Worm (Caenorhabditis elegans) whole organism, young adult: ENCODE results near the gene T04B8.5.

Source experiments
- B0019.2 ChIP-seq: fragments of 200-800 bp; sonication (Bioruptor generic); conservative IDR thresholded peaks from 2 replicates; pipeline ENCODE4 v1.3.6; 2022; ENCODE audit warnings: missing genetic modification reagents, missing genetic modification characterization, missing compliant biosample characterization
- B0035.1 ChIP-seq: sonication (generic microtip); optimal IDR thresholded peaks from 2 replicates; lab custom pipeline; 2016; ENCODE audit warnings: missing genetic modification characterization, mild to moderate bottlenecking, missing compliant biosample characterization, missing genotype, missing genetic modification reagents
- C06A6.2 ChIP-seq: fragments of 200-800 bp; sonication (Bioruptor generic); conservative IDR thresholded peaks from 2 replicates; pipeline ENCODE4 v1.3.6; 2022; ENCODE audit warnings: missing genetic modification characterization, missing compliant biosample characterization
- F10E7.11 ChIP-seq: sonication (generic microtip); optimal IDR thresholded peaks from 2 replicates; lab custom pipeline; 2017; ENCODE audit warnings: mild to moderate bottlenecking, missing genetic modification characterization, moderate library complexity, missing compliant biosample characterization
- F23B12.7 ChIP-seq: sonication (generic microtip); optimal IDR thresholded peaks from 2 replicates; lab custom pipeline; 2017; ENCODE audit warnings: missing genetic modification characterization, mild to moderate bottlenecking, missing compliant biosample characterization, antibody characterized with exemption, moderate library complexity; ENCODE audit not compliant: insufficient read depth
- F33H1.4 ChIP-seq: fragments of 200-800 bp; sonication (Bioruptor generic); IDR thresholded peaks from 2 replicates; pipeline ENCODE4 v1.3.6; 2022; ENCODE audit warnings: missing genetic modification reagents, missing genetic modification characterization, missing compliant biosample characterization
- F57C9.4 ChIP-seq: sonication (generic microtip); optimal IDR thresholded peaks from 2 replicates; lab custom pipeline; 2017; ENCODE audit warnings: mild to moderate bottlenecking, missing genetic modification characterization, missing compliant biosample characterization
- T07F8.4 ChIP-seq: sonication (generic microtip); optimal IDR thresholded peaks from 2 replicates; lab custom pipeline; 2016; ENCODE audit warnings: mild to moderate bottlenecking, missing genetic modification characterization, moderate library complexity, missing compliant biosample characterization
- Y67H2A.10 ChIP-seq: fragments of 200-800 bp; sonication (Bioruptor generic); conservative IDR thresholded peaks from 2 replicates; pipeline ENCODE4 v1.3.6; 2022; ENCODE audit warnings: missing genetic modification reagents, missing genetic modification characterization, missing compliant biosample characterization
- akir-1 ChIP-seq: fragments of 200-800 bp; sonication (Bioruptor generic); optimal IDR thresholded peaks from 2 replicates; lab custom pipeline; 2018; ENCODE audit warnings: mild to moderate bottlenecking, missing genetic modification characterization, moderate library complexity, missing compliant biosample characterization
- athp-1 ChIP-seq: sonication (generic microtip); optimal IDR thresholded peaks from 2 replicates; lab custom pipeline; 2017; ENCODE audit warnings: mild to moderate bottlenecking, missing genetic modification characterization, missing compliant biosample characterization
- bed-1 ChIP-seq: fragments of 200-800 bp; sonication (Bioruptor generic); IDR thresholded peaks from 2 replicates; pipeline ENCODE4 v1.3.6; 2022; ENCODE audit warnings: missing genetic modification reagents, missing genetic modification characterization, missing compliant biosample characterization
- cebp-1 ChIP-seq, 2 experiments: fragments of 200-800 bp in 1 of 2; sonication (Bioruptor generic) in 1 of 2; sonication (generic microtip) in 1 of 2; IDR thresholded peaks in 1 of 2; optimal IDR thresholded peaks in 1 of 2; 2 replicates each; pipeline versions ENCODE4 v1.3.6 to Lab custom; 2017 to 2022; ENCODE audit warnings: missing compliant biosample characterization in 2 of 2, missing genetic modification characterization in 2 of 2, mild to moderate bottlenecking in 1 of 2, missing genetic modification reagents in 1 of 2, moderate library complexity in 1 of 2
- cebp-2 ChIP-seq: fragments of 200-800 bp; sonication (Bioruptor generic); IDR thresholded peaks from 2 replicates; pipeline ENCODE4 v1.3.6; 2022; ENCODE audit warnings: missing genetic modification characterization, missing compliant biosample characterization
- ceh-100 ChIP-seq: fragments of 200-800 bp; sonication (Bioruptor generic); IDR thresholded peaks from 2 replicates; pipeline ENCODE4 v1.3.6; 2022; ENCODE audit warnings: missing genetic modification reagents, missing genetic modification characterization, missing compliant biosample characterization
- ceh-27 ChIP-seq: fragments of 200-800 bp; sonication (Bioruptor generic); optimal IDR thresholded peaks from 2 replicates; lab custom pipeline; 2018; ENCODE audit warnings: mild to moderate bottlenecking, missing genetic modification characterization, moderate library complexity, missing compliant biosample characterization
- ceh-79 ChIP-seq: sonication (generic microtip); optimal IDR thresholded peaks from 2 replicates; lab custom pipeline; 2017; ENCODE audit warnings: mild to moderate bottlenecking, missing genetic modification characterization, missing compliant biosample characterization
- dox-1 ChIP-seq: fragments of 200-800 bp; sonication (Bioruptor generic); IDR thresholded peaks from 2 replicates; pipeline ENCODE4 v1.3.6; 2022; ENCODE audit warnings: missing genetic modification reagents, missing genetic modification characterization, missing compliant biosample characterization
- dpl-1 ChIP-seq: fragments of 150-350 bp; optimal IDR thresholded peaks from 2 replicates; lab custom pipeline; 2014; ENCODE audit warnings: missing biosample characterization, missing genetic modification reagents, missing genetic modification characterization
- egrh-3 ChIP-seq: fragments of 200-800 bp; sonication (Bioruptor generic); IDR thresholded peaks from 2 replicates; pipeline ENCODE4 v1.3.6; 2022; ENCODE audit warnings: missing genetic modification reagents, missing genetic modification characterization, missing compliant biosample characterization
- ets-4 ChIP-seq: fragments of 200-800 bp; sonication (Bioruptor generic); optimal IDR thresholded peaks from 2 replicates; lab custom pipeline; 2018; ENCODE audit warnings: mild to moderate bottlenecking, missing genetic modification characterization, missing compliant biosample characterization
- hlh-12 ChIP-seq: sonication (generic microtip); optimal IDR thresholded peaks from 2 replicates; lab custom pipeline; 2016; ENCODE audit warnings: missing genetic modification characterization, missing compliant biosample characterization
- hrde-1 ChIP-seq: sonication (generic microtip); optimal IDR thresholded peaks from 2 replicates; lab custom pipeline; 2016; ENCODE audit warnings: missing genetic modification characterization, mild to moderate bottlenecking, missing compliant biosample characterization, moderate library complexity, missing genotype, missing genetic modification reagents, borderline replicate concordance
- hsf-1 ChIP-seq: fragments of 200-800 bp; sonication (Bioruptor generic); IDR thresholded peaks from 2 replicates; pipeline ENCODE4 v1.3.6; 2022; ENCODE audit warnings: missing genetic modification reagents, missing genetic modification characterization, missing compliant biosample characterization
- let-526 ChIP-seq: fragments of 200-800 bp; sonication (Bioruptor generic); IDR thresholded peaks from 2 replicates; pipeline ENCODE4 v1.3.6; 2022; ENCODE audit warnings: missing genetic modification reagents, missing genetic modification characterization, missing compliant biosample characterization
- lin-26 ChIP-seq: fragments of 200-800 bp; sonication (Bioruptor generic); IDR thresholded peaks from 2 replicates; pipeline ENCODE4 v1.3.6; 2022; ENCODE audit warnings: missing genetic modification reagents, missing genetic modification characterization, missing compliant biosample characterization
- lin-54 ChIP-seq: fragments of 200-800 bp; sonication (Bioruptor generic); optimal IDR thresholded peaks from 2 replicates; lab custom pipeline; 2018; ENCODE audit warnings: mild to moderate bottlenecking, missing genetic modification characterization, missing compliant biosample characterization
- lir-1 ChIP-seq: fragments of 200-800 bp; sonication (Bioruptor generic); conservative IDR thresholded peaks from 2 replicates; pipeline ENCODE4 v1.3.6; 2022; ENCODE audit warnings: missing genetic modification reagents, missing genetic modification characterization, missing compliant biosample characterization
- madf-10 ChIP-seq: sonication (generic microtip); optimal IDR thresholded peaks from 2 replicates; lab custom pipeline; 2016; ENCODE audit warnings: mild to moderate bottlenecking, missing genetic modification characterization, missing compliant biosample characterization
- madf-6 ChIP-seq: fragments of 200-800 bp; sonication (Bioruptor generic); IDR thresholded peaks from 2 replicates; pipeline ENCODE4 v1.3.6; 2022; ENCODE audit warnings: missing genetic modification reagents, missing genetic modification characterization, missing compliant biosample characterization
- nhr-120 ChIP-seq: fragments of 200-800 bp; sonication (Bioruptor generic); IDR thresholded peaks from 2 replicates; pipeline ENCODE4 v1.3.6; 2022; ENCODE audit warnings: missing genetic modification characterization, missing compliant biosample characterization
- rcor-1 ChIP-seq: fragments of 200-800 bp; sonication (Bioruptor generic); IDR thresholded peaks from 2 replicates; pipeline ENCODE4 v1.3.6; 2022; ENCODE audit warnings: missing genetic modification reagents, missing genetic modification characterization, missing compliant biosample characterization
- repo-1 ChIP-seq: sonication (generic microtip); optimal IDR thresholded peaks from 2 replicates; lab custom pipeline; 2017; ENCODE audit warnings: mild to moderate bottlenecking, missing genetic modification characterization, missing compliant biosample characterization
- sea-2 ChIP-seq: fragments of 200-800 bp; sonication (Bioruptor generic); IDR thresholded peaks from 2 replicates; pipeline ENCODE4 v1.3.6; 2022; ENCODE audit warnings: missing genetic modification characterization, missing compliant biosample characterization
- snpc-3.4 ChIP-seq: sonication (generic microtip); optimal IDR thresholded peaks from 2 replicates; lab custom pipeline; 2017; ENCODE audit warnings: missing genetic modification characterization, mild to moderate bottlenecking, missing compliant biosample characterization, antibody characterized with exemption, moderate library complexity, missing genotype, missing genetic modification reagents
- unc-130 ChIP-seq: sonication (generic microtip); optimal IDR thresholded peaks from 2 replicates; lab custom pipeline; 2016; ENCODE audit warnings: missing genetic modification reagents, missing genetic modification characterization, missing compliant biosample characterization
- zim-3 ChIP-seq: sonication (generic microtip); optimal IDR thresholded peaks from 2 replicates; lab custom pipeline; 2017; ENCODE audit warnings: mild to moderate bottlenecking, missing genetic modification characterization, moderate library complexity, missing compliant biosample characterization
- ztf-18 ChIP-seq: sonication (generic microtip); optimal IDR thresholded peaks from 2 replicates; lab custom pipeline; 2016; ENCODE audit warnings: missing genotype, mild to moderate bottlenecking, missing genetic modification characterization, missing compliant biosample characterization

T04B8.5 gene

ce11 chrII:624443-624842, at the start of gene T04B8.5:
Gene T04B8.5 (minus strand): TSS chrII:624543.
- TF ChIP-seq unc-130 (GFP tag; lab: Kevin White, UChicago), result no peak
- TF ChIP-seq ets-4 (GFP tag; lab: Kevin White, UChicago), result no peak
- no peak for TF ChIP-seq F57C9.4
- no peak for TF ChIP-seq F23B12.7 (tag; lab: Kevin White, UChicago)
- TF ChIP-seq B0019.2 (GFP tag; lab: Robert Waterston, UW), result no peak
- no peak for TF ChIP-seq madf-6 (GFP tag; lab: Robert Waterston, UW)
- TF ChIP-seq F33H1.4, result no peak
- TF ChIP-seq ceh-100 (GFP tag; lab: Robert Waterston, UW), result no peak
- no peak for TF ChIP-seq lin-54
- no peak for TF ChIP-seq dox-1 (GFP tag; lab: Robert Waterston, UW)
- TF ChIP-seq hrde-1 (tag; lab: Kevin White, UChicago), result no peak
- TF ChIP-seq T07F8.4 (tag; lab: Kevin White, UChicago), result no peak
- no peak for TF ChIP-seq akir-1 (GFP tag; lab: Kevin White, UChicago)
- no peak for TF ChIP-seq sea-2 (GFP tag; lab: Robert Waterston, UW)

- TF ChIP-seq rcor-1 (GFP tag; lab: Robert Waterston, UW) (no peak), let-526 (GFP tag; lab: Robert Waterston, UW) (no peak), athp-1 (tag; lab: Kevin White, UChicago) (no peak), bed-1 (no peak), repo-1 (tag; lab: Kevin White, UChicago) (no peak)
- TF ChIP-seq, all 124 proteins: peak for 0
These were observed 49.8 kb upstream of the T04B8.5 start, which contains the start of gene Y39F10C.3 for ce11 chrII:674116-674515. Gene Y39F10C.3 (plus strand): TSS chrII:674416.

ce11 chrII:671025-671424, 46.7 kb upstream of the T04B8.5 start, which contains the start of gene sri-46:
Gene sri-46 (minus strand): TSS chrII:671125.
- no peak for TF ChIP-seq nhr-120 (GFP tag; lab: Robert Waterston, UW)
- no peak for TF ChIP-seq cebp-2 (GFP tag; lab: Robert Waterston, UW)
- no peak for TF ChIP-seq hsf-1
- no peak for TF ChIP-seq ceh-27
- no peak for TF ChIP-seq dpl-1 (GFP tag; lab: Kevin White, UChicago)
- no peak for TF ChIP-seq unc-130 (GFP tag; lab: Kevin White, UChicago)
- TF ChIP-seq lir-1, result no peak
- no peak for TF ChIP-seq cebp-1 (GFP tag; IDR thresholded peaks at IDR 0.05; lab: Robert Waterston, UW)
- no peak for TF ChIP-seq cebp-1 (tag; optimal IDR thresholded peaks at IDR 0.05; lab: Kevin White, UChicago)
- TF ChIP-seq sea-2 (GFP tag; lab: Robert Waterston, UW), result no peak
- no peak for TF ChIP-seq B0035.1
- TF ChIP-seq zim-3, result no peak
- TF ChIP-seq F10E7.11, result no peak
- TF ChIP-seq ztf-18 (tag; lab: Kevin White, UChicago), result no peak
- TF ChIP-seq lin-26 (GFP tag; lab: Robert Waterston, UW), result no peak
- no peak for TF ChIP-seq snpc-3.4 (tag; lab: Kevin White, UChicago)
- no peak for TF ChIP-seq ceh-79
- no peak for TF ChIP-seq madf-10
- no peak for TF ChIP-seq egrh-3 (GFP tag; lab: Robert Waterston, UW)

- TF ChIP-seq Y67H2A.10 (GFP tag; lab: Robert Waterston, UW), result no peak
- TF ChIP-seq C06A6.2 (GFP tag; lab: Robert Waterston, UW), result no peak
- TF ChIP-seq hlh-12 (tag; lab: Kevin White, UChicago), result no peak
- no peak for TF ChIP-seq bed-1
- TF ChIP-seq madf-10, result no peak
These were observed 43.5 kb upstream of the T04B8.5 start for ce11 chrII:667864-668263.
